Fruit fly (Drosophila melanogaster) whole organism, embryonic: ENCODE results near the gene CG32259.

Source experiments
- BEAF-32 ChIP-seq: fragments of 200-800 bp; sonication (Bioruptor generic); optimal IDR thresholded peaks from 3 replicates; lab custom pipeline; 2017; ENCODE audit warnings: missing biosample characterization, missing genetic modification characterization, mild to moderate bottlenecking, moderate library complexity, missing genetic modification reagents
- CG12219 ChIP-seq: fragments of 200-800 bp; sonication (Bioruptor generic); optimal IDR thresholded peaks from 3 replicates; lab custom pipeline; 2018; ENCODE audit warnings: missing biosample characterization, mild to moderate bottlenecking, missing genetic modification characterization
- CG12236 ChIP-seq: fragments of 200-800 bp; sonication (Bioruptor generic); optimal IDR thresholded peaks from 2 replicates; lab custom pipeline; 2016; ENCODE audit warnings: missing biosample characterization, missing genetic modification characterization
- CG1233 ChIP-seq: fragments of 200-800 bp; sonication (Bioruptor generic); optimal IDR thresholded peaks from 4 replicates; lab custom pipeline; 2018; ENCODE audit warnings: missing biosample characterization, mild to moderate bottlenecking, missing genetic modification characterization
- CG13424 ChIP-seq: fragments of 200-800 bp; sonication (Bioruptor generic); optimal IDR thresholded peaks from 2 replicates; lab custom pipeline; 2019; ENCODE audit warnings: missing biosample characterization, mild to moderate bottlenecking, missing genetic modification characterization, moderate library complexity
- CG13775 ChIP-seq: fragments of 200-800 bp; sonication (Bioruptor generic); optimal IDR thresholded peaks from 3 replicates; lab custom pipeline; 2017; ENCODE audit warnings: missing biosample characterization, mild to moderate bottlenecking, missing genetic modification characterization
- CG15011 ChIP-seq: fragments of 200-800 bp; sonication (Bioruptor generic); optimal IDR thresholded peaks from 3 replicates; lab custom pipeline; 2018; ENCODE audit warnings: missing biosample characterization, mild to moderate bottlenecking, missing genetic modification characterization
- CG15269 ChIP-seq: fragments of 200-800 bp; sonication (Bioruptor generic); optimal IDR thresholded peaks from 2 replicates; lab custom pipeline; 2018; ENCODE audit warnings: missing biosample characterization, mild to moderate bottlenecking, missing genetic modification characterization, moderate library complexity
- CG16813 ChIP-seq: fragments of 200-800 bp; sonication (Bioruptor generic); IDR thresholded peaks from 3 replicates; pipeline ENCODE4 v1.3.6; 2022; ENCODE audit warnings: missing biosample characterization, missing genetic modification characterization; ENCODE audit not compliant: partially characterized antibody
- CG18764 ChIP-seq: fragments of 200-800 bp; sonication (Bioruptor generic); optimal IDR thresholded peaks from 3 replicates; lab custom pipeline; 2016; ENCODE audit warnings: missing biosample characterization, missing genetic modification characterization
- CG30431 ChIP-seq: fragments of 200-800 bp; sonication (Bioruptor generic); optimal IDR thresholded peaks from 2 replicates; lab custom pipeline; 2017; ENCODE audit warnings: missing biosample characterization, missing genetic modification characterization
- CG32772 ChIP-seq: fragments of 200-800 bp; sonication (Bioruptor generic); IDR thresholded peaks from 2 replicates; pipeline ENCODE4 v1.3.6; 2022; ENCODE audit warnings: missing biosample characterization, missing genetic modification characterization
- CG3407 ChIP-seq: fragments of 200-800 bp; sonication (Bioruptor generic); optimal IDR thresholded peaks from 2 replicates; lab custom pipeline; 2018; ENCODE audit warnings: missing biosample characterization, mild to moderate bottlenecking, missing genetic modification characterization
- CG7928 ChIP-seq: fragments of 200-800 bp; sonication (Bioruptor generic); optimal IDR thresholded peaks from 2 replicates; lab custom pipeline; 2017; ENCODE audit warnings: missing biosample characterization, mild to moderate bottlenecking, missing genetic modification characterization
- CG8281 ChIP-seq: fragments of 200-800 bp; sonication (Bioruptor generic); optimal IDR thresholded peaks from 2 replicates; lab custom pipeline; 2018; ENCODE audit warnings: missing biosample characterization, mild to moderate bottlenecking, missing genetic modification characterization, moderate library complexity
- Drgx ChIP-seq: fragments of 200-800 bp; sonication (Bioruptor generic); IDR thresholded peaks from 2 replicates; pipeline ENCODE4 v1.3.6; 2022; ENCODE audit warnings: missing biosample characterization, missing genetic modification characterization
- Hsf ChIP-seq: fragments of 200-800 bp; sonication (Bioruptor generic); optimal IDR thresholded peaks from 3 replicates; lab custom pipeline; 2016; ENCODE audit warnings: missing biosample characterization, missing genetic modification characterization
- Med ChIP-seq: fragments of 200-800 bp; sonication (Bioruptor generic); peaks from one replicate; lab custom pipeline; 2016; ENCODE audit warnings: missing biosample characterization, missing genetic modification characterization, mild to moderate bottlenecking, inconsistent platforms, moderate library complexity
- Meics ChIP-seq: fragments of 200-800 bp; sonication (Bioruptor generic); optimal IDR thresholded peaks from 2 replicates; lab custom pipeline; 2017; ENCODE audit warnings: missing biosample characterization, mild to moderate bottlenecking, missing genetic modification characterization
- Oli ChIP-seq: fragments of 200-800 bp; sonication (Bioruptor generic); optimal IDR thresholded peaks from 2 replicates; lab custom pipeline; 2018; ENCODE audit warnings: missing biosample characterization, mild to moderate bottlenecking, missing genetic modification characterization, moderate library complexity
- Opbp ChIP-seq: fragments of 200-800 bp; sonication (Bioruptor generic); IDR thresholded peaks from 3 replicates; pipeline ENCODE4 v1.3.6; 2022; ENCODE audit warnings: missing biosample characterization, missing genetic modification characterization; ENCODE audit not compliant: partially characterized antibody
- Sin3A ChIP-seq: fragments of >200 bp; optimal IDR thresholded peaks from 2 replicates; lab custom pipeline; 2018
- Sox100B ChIP-seq: fragments of 200-800 bp; sonication (Bioruptor generic); optimal IDR thresholded peaks from 3 replicates; lab custom pipeline; 2018; ENCODE audit warnings: missing biosample characterization, mild to moderate bottlenecking, missing genetic modification characterization
- Ssrp ChIP-seq: fragments of 200-800 bp; sonication (Bioruptor generic); optimal IDR thresholded peaks from 2 replicates; lab custom pipeline; 2018; ENCODE audit warnings: missing biosample characterization, mild to moderate bottlenecking, missing genetic modification characterization, moderate library complexity
- aop ChIP-seq: fragments of 200-800 bp; sonication (Bioruptor generic); IDR thresholded peaks from 2 replicates; pipeline ENCODE4 v1.3.6; 2022; ENCODE audit warnings: missing biosample characterization, missing genetic modification characterization
- br ChIP-seq: fragments of >200 bp; optimal IDR thresholded peaks from 2 replicates; lab custom pipeline; 2017
- cad ChIP-seq: fragments of >200 bp; optimal IDR thresholded peaks from 2 replicates; lab custom pipeline; 2017; ENCODE audit warnings: missing biosample characterization, missing genetic modification characterization
- cas ChIP-seq: fragments of 200-800 bp; sonication (Bioruptor generic); IDR thresholded peaks from 2 replicates; pipeline ENCODE4 v1.3.6; 2022; ENCODE audit warnings: missing biosample characterization, missing genetic modification characterization
- cato ChIP-seq: fragments of 200-800 bp; sonication (Bioruptor generic); optimal IDR thresholded peaks from 2 replicates; lab custom pipeline; 2016; ENCODE audit warnings: missing biosample characterization, missing genetic modification characterization, borderline replicate concordance
- ci ChIP-seq: fragments of 200-800 bp; sonication (Bioruptor generic); IDR thresholded peaks from 3 replicates; pipeline ENCODE4 v1.3.6; 2022; ENCODE audit warnings: missing biosample characterization, missing genetic modification characterization
- dati ChIP-seq: fragments of 200-800 bp; sonication (Bioruptor generic); IDR thresholded peaks from 2 replicates; pipeline ENCODE4 v1.3.6; 2022; ENCODE audit warnings: missing biosample characterization, missing genetic modification characterization
- dmrt99B ChIP-seq: fragments of 200-800 bp; sonication (Bioruptor generic); optimal IDR thresholded peaks from 2 replicates; lab custom pipeline; 2018; ENCODE audit warnings: missing biosample characterization, mild to moderate bottlenecking, missing genetic modification characterization, moderate library complexity
- dysf ChIP-seq: fragments of 200-800 bp; sonication (Bioruptor generic); IDR thresholded peaks from 3 replicates; pipeline ENCODE4 v1.3.6; 2022; ENCODE audit warnings: missing biosample characterization, missing genetic modification characterization
- gce ChIP-seq: fragments of 200-800 bp; sonication (Bioruptor generic); IDR thresholded peaks from 3 replicates; pipeline ENCODE4 v1.3.6; 2022; ENCODE audit warnings: missing biosample characterization, missing genetic modification characterization
- insv ChIP-seq, 2 experiments: fragments of 200-800 bp; sonication (Bioruptor generic); optimal IDR thresholded peaks; 3 replicates each; lab custom pipeline; 2016 to 2018; ENCODE audit warnings: missing biosample characterization in 2 of 2, missing genetic modification characterization in 2 of 2
- jigr1 ChIP-seq: fragments of 200-800 bp; sonication (Bioruptor generic); IDR thresholded peaks from 3 replicates; pipeline ENCODE4 v1.3.6; 2022; ENCODE audit warnings: missing biosample characterization, missing genetic modification characterization
- jing ChIP-seq: fragments of 200-800 bp; sonication (Bioruptor generic); optimal IDR thresholded peaks from 2 replicates; lab custom pipeline; 2018; ENCODE audit warnings: missing biosample characterization, mild to moderate bottlenecking, missing genetic modification characterization
- jumu ChIP-seq: fragments of 200-800 bp; sonication (Bioruptor generic); optimal IDR thresholded peaks from 3 replicates; lab custom pipeline; 2016; ENCODE audit warnings: missing biosample characterization, missing genetic modification characterization
- oc ChIP-seq: fragments of 200-800 bp; sonication (Bioruptor generic); optimal IDR thresholded peaks from 2 replicates; lab custom pipeline; 2018; ENCODE audit warnings: missing biosample characterization, mild to moderate bottlenecking, missing genetic modification characterization, moderate library complexity
- pb ChIP-seq: fragments of 200-800 bp; sonication (Bioruptor generic); optimal IDR thresholded peaks from 3 replicates; lab custom pipeline; 2016; ENCODE audit warnings: missing biosample characterization, missing genetic modification characterization
- pnt ChIP-seq: fragments of 200-800 bp; sonication (Bioruptor generic); optimal IDR thresholded peaks from 3 replicates; lab custom pipeline; 2016; ENCODE audit warnings: missing biosample characterization, missing genetic modification characterization
- ranshi ChIP-seq: fragments of 200-800 bp; sonication (Bioruptor generic); IDR thresholded peaks from 2 replicates; pipeline ENCODE4 v1.3.6; 2022; ENCODE audit warnings: missing biosample characterization, missing genetic modification characterization
- ro ChIP-seq: fragments of 200-800 bp; sonication (Bioruptor generic); IDR thresholded peaks from 2 replicates; pipeline ENCODE4 v1.3.6; 2022; ENCODE audit warnings: missing biosample characterization, missing genetic modification characterization
- sim ChIP-seq: fragments of 200-800 bp; sonication (Bioruptor generic); IDR thresholded peaks from 2 replicates; pipeline ENCODE4 v1.3.6; 2022; ENCODE audit warnings: missing biosample characterization, missing genetic modification characterization
- slbo ChIP-seq: fragments of 200-800 bp; sonication (Bioruptor generic); IDR thresholded peaks from 2 replicates; pipeline ENCODE4 v1.3.6; 2022; ENCODE audit warnings: missing biosample characterization, missing genetic modification characterization
- slp2 ChIP-seq: fragments of 200-800 bp; sonication (Bioruptor generic); optimal IDR thresholded peaks from 2 replicates; lab custom pipeline; 2016; ENCODE audit warnings: missing biosample characterization, missing genetic modification characterization
- sob ChIP-seq: fragments of 200-800 bp; sonication (Bioruptor generic); IDR thresholded peaks from 2 replicates; pipeline ENCODE4 v1.3.6; 2022; ENCODE audit warnings: missing biosample characterization, missing genetic modification characterization
- tgo ChIP-seq: fragments of 200-800 bp; sonication (Bioruptor generic); IDR thresholded peaks from 3 replicates; pipeline ENCODE4 v1.3.6; 2022; ENCODE audit warnings: missing biosample characterization, missing genetic modification characterization
- tio ChIP-seq: fragments of 200-800 bp; sonication (Bioruptor generic); optimal IDR thresholded peaks from 2 replicates; lab custom pipeline; 2017; ENCODE audit warnings: missing biosample characterization, missing genetic modification characterization, inconsistent platforms
- trh ChIP-seq: fragments of 200-800 bp; sonication (Bioruptor generic); optimal IDR thresholded peaks from 2 replicates; lab custom pipeline; 2016; ENCODE audit warnings: missing biosample characterization, missing genetic modification characterization
- ttk ChIP-seq: fragments of 200-800 bp; sonication (Bioruptor generic); IDR thresholded peaks from 2 replicates; pipeline ENCODE4 v2.1.2; 2022; ENCODE audit warnings: missing biosample characterization, missing genetic modification characterization
- twi ChIP-seq: fragments of 200-800 bp; optimal IDR thresholded peaks from 2 replicates; lab custom pipeline; 2019; ENCODE audit warnings: missing biosample characterization, mild to moderate bottlenecking, missing genetic modification characterization, moderate library complexity

Gene CG32259

dm6 chr3L:4102496-4103257, 33.5 kb downstream of the CG32259 start, which contains the start of gene CG14995 (continued):
- no peak for TF ChIP-seq ro (GFP tag; lab: Robert Waterston, UW)
- no peak for TF ChIP-seq CG7928 (GFP tag; lab: Kevin White, UChicago)
- TF ChIP-seq cad (GFP tag; lab: Kevin White, UChicago) = no peak
- TF ChIP-seq Sin3A = no peak
- no peak for TF ChIP-seq twi
- no peak for TF ChIP-seq dati (GFP tag; lab: Robert Waterston, UW)
- TF ChIP-seq Med (GFP tag; lab: Kevin White, UChicago) = peak; percentile 69
- no peak for TF ChIP-seq insv (GFP tag; optimal IDR thresholded peaks at IDR 0.05; lab: Kevin White, UChicago)
- TF ChIP-seq slbo (GFP tag; lab: Robert Waterston, UW) = peak; percentile 41
- TF ChIP-seq CG30431 (GFP tag; lab: Kevin White, UChicago) = no peak
- peak; percentile 67 for TF ChIP-seq oc
- peak; percentile 72; the same call in 2 of the 3 replicates for TF ChIP-seq ci (GFP tag; lab: Robert Waterston, UW)
- no peak for TF ChIP-seq Sox100B (GFP tag; lab: Kevin White, UChicago)
- no peak for TF ChIP-seq CG12219 (GFP tag; lab: Kevin White, UChicago)
- no peak for TF ChIP-seq slp2 (GFP tag; lab: Kevin White, UChicago)
- TF ChIP-seq CG15011 (GFP tag; lab: Kevin White, UChicago) = no peak
- no peak for TF ChIP-seq tgo (GFP tag; lab: Robert Waterston, UW)
- no peak for TF ChIP-seq ttk (GFP tag; lab: Robert Waterston, UW)
- no peak for TF ChIP-seq CG8281 (tag; lab: Kevin White, UChicago)
- TF ChIP-seq ranshi (GFP tag; lab: Robert Waterston, UW) = no peak
- TF ChIP-seq Meics (GFP tag; lab: Kevin White, UChicago) = peak; percentile 20
- TF ChIP-seq trh = no peak
- no peak for TF ChIP-seq pb
- peak; percentile 54 for TF ChIP-seq Drgx (GFP tag; lab: Robert Waterston, UW)
- TF ChIP-seq CG15269 (tag; lab: Kevin White, UChicago) = no peak
- no peak for TF ChIP-seq CG13775 (GFP tag; lab: Kevin White, UChicago)
- TF ChIP-seq CG18764 (GFP tag; lab: Kevin White, UChicago) = no peak
- TF ChIP-seq Opbp (GFP tag; lab: Robert Waterston, UW) = peak; percentile 71; the same call in 2 of the 3 replicates
- no peak for TF ChIP-seq CG3407 (GFP tag; lab: Kevin White, UChicago)
- no peak for TF ChIP-seq tio (GFP tag; lab: Kevin White, UChicago)
- no peak for TF ChIP-seq CG13424 (tag; lab: Kevin White, UChicago)
- TF ChIP-seq Oli (tag; lab: Kevin White, UChicago) = no peak
- TF ChIP-seq br (lab: Kevin White, UChicago) = no peak
- no peak for TF ChIP-seq sim
- peak; percentile 75 for TF ChIP-seq BEAF-32 (GFP tag; lab: Kevin White, UChicago)
- TF ChIP-seq jumu (GFP tag; lab: Kevin White, UChicago) = no peak
- TF ChIP-seq CG1233 (GFP tag; lab: Kevin White, UChicago) = no peak
- no peak for TF ChIP-seq Ssrp (tag; lab: Kevin White, UChicago)
- TF ChIP-seq aop = no peak
- no peak for TF ChIP-seq pnt
- no peak for TF ChIP-seq cas (GFP tag; lab: Robert Waterston, UW)
- TF ChIP-seq jing (GFP tag; lab: Kevin White, UChicago) = no peak
- no peak for TF ChIP-seq gce (GFP tag; lab: Robert Waterston, UW)
- no peak; the same call in 2 of the 3 replicates for TF ChIP-seq dysf
- TF ChIP-seq jigr1 = no peak
- no peak for TF ChIP-seq cato (GFP tag; lab: Kevin White, UChicago)
- TF ChIP-seq sob (GFP tag; lab: Robert Waterston, UW) = no peak; the same call in 1 of the 2 replicates
- no peak for TF ChIP-seq CG32772 (GFP tag; lab: Robert Waterston, UW)
- TF ChIP-seq CG12236 (GFP tag; lab: Kevin White, UChicago) = no peak
- TF ChIP-seq Hsf (GFP tag; lab: Kevin White, UChicago) = no peak
- TF ChIP-seq CG16813 = peak; percentile 75
- TF ChIP-seq dmrt99B (tag; lab: Kevin White, UChicago) = peak; percentile 21
